Worm (Caenorhabditis elegans): ENCODE results near the gene tost-1.
"Not testable (repeated sequence)": the region's sequence is repeated elsewhere in the genome, so short reads cannot be mapped to it uniquely, and the experiment has no call there.

tost-1 gene

DNA sequence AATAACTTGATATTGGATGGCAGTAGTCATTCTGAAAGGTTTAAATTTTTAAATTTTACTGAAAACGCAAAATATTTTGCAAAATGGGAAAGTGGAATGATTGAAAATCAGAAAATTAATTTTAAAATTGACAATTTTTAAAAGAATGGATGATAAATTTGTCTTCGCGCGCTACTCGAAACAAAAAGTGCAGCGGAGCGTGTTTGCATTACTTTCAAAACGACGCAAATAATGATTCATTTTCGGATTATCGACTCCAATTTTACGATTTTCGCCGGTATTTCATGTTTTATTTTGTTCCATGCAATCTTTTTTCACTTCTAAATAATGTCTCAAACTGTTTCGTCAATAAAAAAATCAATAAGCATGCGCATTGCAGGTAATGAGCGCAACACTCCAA is at the start of gene tost-1, which contains the start of gene arx-6:
Gene tost-1 (minus strand): TSS at position 31 of the 400 bp plus-strand sequence.
Gene arx-6 (plus strand): TSS at position 378 of the 400 bp plus-strand sequence.
- TF ChIP-seq dao-5 (tag; optimal IDR thresholded peaks at IDR 0.05) (no peak), W03F9.2 (tag; optimal IDR thresholded peaks at IDR 0.05) (no peak), him-1 (tag; optimal IDR thresholded peaks at IDR 0.05) (no peak)

DNA sequence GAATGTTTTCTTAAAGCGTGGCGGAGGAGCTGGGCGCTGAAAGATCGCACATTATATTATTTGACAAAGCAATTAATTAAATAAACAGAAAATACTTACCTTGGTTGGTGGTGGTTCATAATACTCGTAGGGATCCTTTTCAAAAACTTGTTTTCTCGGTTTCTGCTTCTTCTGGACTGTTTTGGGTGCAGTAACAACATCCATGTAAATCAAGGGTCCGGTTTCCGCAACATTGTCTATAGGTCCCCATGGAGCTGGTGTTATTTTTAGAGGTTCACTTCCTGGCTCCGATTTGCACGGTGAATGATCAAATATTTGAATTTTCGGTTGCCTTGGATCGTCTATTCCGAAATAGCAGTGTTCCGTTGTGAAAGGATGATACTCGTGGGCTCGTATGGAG is 46.0 kb upstream of the tost-1 start:
- TF ChIP-seq W03F9.2 (tag; optimal IDR thresholded peaks at IDR 0.05) (no peak), him-1 (tag; optimal IDR thresholded peaks at IDR 0.05) (no peak), dao-5 (tag; optimal IDR thresholded peaks at IDR 0.05) (no peak)

DNA sequence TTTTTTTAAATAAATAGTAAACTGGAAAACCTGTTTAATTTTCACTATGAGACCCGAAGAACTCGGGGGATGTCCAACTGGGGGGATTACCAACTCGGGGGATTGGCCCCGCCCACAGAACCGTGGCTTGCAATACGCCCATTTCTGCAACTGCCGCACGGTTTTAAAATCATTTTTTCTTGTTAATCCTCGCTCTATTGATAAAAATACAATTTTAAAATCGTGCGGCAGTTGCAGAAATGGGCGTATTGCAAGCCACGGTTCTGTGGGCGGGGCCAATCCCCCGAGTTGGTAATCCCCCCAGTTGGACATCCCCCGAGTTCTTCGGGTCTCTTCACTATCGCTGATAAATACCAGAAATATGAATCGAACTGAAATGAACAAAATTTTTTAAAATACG is 43.9 kb upstream of the tost-1 start, which contains the start of gene mmab-1:
Gene mmab-1 (minus strand): TSS at position 95 of the 400 bp plus-strand sequence.
- not testable (repeated sequence) for TF ChIP-seq him-1, W03F9.2, dao-5 (tag; optimal IDR thresholded peaks at IDR 0.05)

DNA sequence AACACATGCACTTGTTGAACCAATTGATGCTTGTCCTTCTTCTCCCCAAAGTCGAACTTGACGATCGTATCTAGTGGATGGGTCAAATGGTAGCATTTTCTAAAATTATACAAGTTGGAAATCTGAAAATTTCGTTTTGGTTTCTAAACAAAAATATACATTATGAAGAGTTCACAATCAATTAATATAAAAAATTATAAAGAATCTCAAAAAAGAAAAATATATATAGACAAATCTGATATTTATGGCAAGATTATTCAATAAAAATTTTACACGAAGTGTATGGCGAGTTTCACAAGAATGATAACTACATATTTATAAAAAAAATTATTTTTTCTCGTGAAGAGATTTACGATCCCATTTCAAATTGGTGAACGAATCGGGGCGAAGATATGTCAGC is 42.1 kb upstream of the tost-1 start, which contains the start of gene ula-1:
Gene ula-1 (minus strand): TSS at position 101 of the 400 bp plus-strand sequence.
- no peak for TF ChIP-seq dao-5 (tag; optimal IDR thresholded peaks at IDR 0.05)
- no peak for TF ChIP-seq W03F9.2 (tag; optimal IDR thresholded peaks at IDR 0.05)
- TF ChIP-seq him-1 (tag; optimal IDR thresholded peaks at IDR 0.05): no peak

DNA sequence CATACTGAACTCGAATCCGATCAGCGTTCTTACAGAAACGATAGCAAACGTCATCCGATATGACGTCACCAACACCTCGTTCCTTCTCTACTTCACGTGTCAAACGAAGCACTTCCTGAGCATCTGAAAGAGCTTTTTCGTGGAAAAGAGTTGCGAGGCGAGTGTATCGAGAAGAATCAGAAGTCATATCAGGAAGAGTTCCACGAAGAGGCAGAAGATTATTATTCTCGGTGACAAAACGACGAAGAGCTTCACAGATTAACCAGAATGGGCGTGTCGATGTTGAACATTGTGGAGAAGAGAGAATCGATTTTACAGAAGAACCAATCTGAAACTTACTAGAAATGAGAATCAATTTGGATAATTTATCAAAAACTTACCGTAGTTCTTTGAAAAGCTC is 40.8 kb upstream of the tost-1 start:
- TF ChIP-seq him-1 (tag; optimal IDR thresholded peaks at IDR 0.05) (no peak), W03F9.2 (tag; optimal IDR thresholded peaks at IDR 0.05) (no peak), dao-5 (tag; optimal IDR thresholded peaks at IDR 0.05) (no peak)

DNA sequence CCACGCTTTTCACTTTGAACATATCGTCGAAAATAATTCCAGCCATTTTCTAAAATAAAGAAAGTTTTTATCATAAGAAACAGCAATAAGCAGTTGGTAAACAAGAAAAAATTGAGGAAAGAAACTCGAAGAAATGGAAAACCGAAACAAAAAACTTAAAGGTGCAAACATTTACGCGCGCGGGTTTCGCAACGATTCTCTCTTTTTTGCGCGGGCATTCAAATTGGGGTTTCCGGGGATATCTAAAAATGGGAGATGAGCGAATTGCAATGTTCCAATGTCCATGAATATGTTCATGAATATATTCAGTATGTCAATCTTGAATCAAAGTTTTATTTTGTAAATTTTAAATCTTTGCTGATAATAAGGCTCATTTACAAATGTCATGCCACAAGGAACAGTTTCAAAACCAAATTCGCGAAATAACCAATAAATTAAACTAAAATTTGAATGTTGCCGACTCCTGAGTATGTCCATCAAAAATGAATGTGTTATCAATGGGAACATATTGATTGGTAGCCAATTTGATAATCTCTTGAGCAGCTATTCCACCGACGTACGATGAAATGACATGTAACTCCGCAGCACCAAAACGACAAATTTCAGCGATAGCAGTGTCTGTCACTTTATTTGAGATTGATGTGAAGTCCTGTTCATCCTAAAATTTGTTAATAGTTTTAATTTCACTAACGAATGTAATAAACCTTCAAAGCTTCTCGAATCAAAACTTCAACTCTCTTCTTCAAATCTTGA is 40.0 kb upstream of the tost-1 start, which contains the start of gene rpb-8:
Gene rpb-8 (minus strand): TSS at position 49 of the 753 bp plus-strand sequence.
- TF ChIP-seq W03F9.2 (tag; optimal IDR thresholded peaks at IDR 0.05): peak; percentile 60
- no peak for TF ChIP-seq him-1 (tag; optimal IDR thresholded peaks at IDR 0.05)

DNA sequence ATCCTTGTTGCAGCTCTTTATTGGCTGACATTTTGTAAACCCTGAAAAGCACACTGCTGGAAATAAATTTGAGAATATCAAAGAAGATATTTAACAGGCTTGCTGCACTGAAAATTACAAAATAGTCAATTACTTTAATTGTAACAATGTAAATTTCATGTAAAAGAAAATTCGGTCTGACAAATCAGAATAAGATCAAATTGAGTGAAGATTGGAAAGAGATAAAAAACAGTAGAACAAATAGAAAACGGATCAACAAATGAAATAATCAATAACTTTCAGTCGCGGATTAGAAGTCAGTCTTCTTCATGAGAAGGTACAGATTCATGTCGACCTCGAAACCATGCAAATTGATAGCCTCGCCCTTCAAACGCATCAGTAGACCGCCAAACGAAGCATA is 39.0 kb upstream of the tost-1 start, which contains the start of gene rars-1:
Gene rars-1 (minus strand): TSS at position 101 of the 400 bp plus-strand sequence.
- no peak for TF ChIP-seq him-1 (tag; optimal IDR thresholded peaks at IDR 0.05)
- no peak for TF ChIP-seq W03F9.2 (tag; optimal IDR thresholded peaks at IDR 0.05)
- TF ChIP-seq dao-5 (tag; optimal IDR thresholded peaks at IDR 0.05): no peak

DNA sequence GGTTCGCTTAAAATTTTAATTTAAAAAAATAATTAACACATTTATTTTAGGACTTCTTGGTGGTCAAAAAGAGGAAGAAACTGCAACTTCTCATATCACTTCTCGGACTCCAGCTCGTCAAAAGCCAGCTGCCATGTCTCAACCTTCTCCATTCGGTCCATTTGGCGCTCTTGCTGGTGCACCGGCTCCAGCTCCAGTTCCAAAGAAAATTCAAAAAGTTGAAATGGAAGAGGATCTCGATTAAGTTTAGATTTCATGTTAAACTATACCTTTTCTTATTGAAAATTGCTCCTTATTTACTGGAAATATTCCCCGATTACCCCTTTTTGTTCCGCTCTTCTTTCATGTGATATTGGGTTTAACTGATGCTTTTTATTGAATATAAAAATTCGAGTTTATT is 35.6 kb upstream of the tost-1 start:
- TF ChIP-seq him-1 (tag; optimal IDR thresholded peaks at IDR 0.05) (no peak), dao-5 (tag; optimal IDR thresholded peaks at IDR 0.05) (no peak), W03F9.2 (tag; optimal IDR thresholded peaks at IDR 0.05) (no peak)

DNA sequence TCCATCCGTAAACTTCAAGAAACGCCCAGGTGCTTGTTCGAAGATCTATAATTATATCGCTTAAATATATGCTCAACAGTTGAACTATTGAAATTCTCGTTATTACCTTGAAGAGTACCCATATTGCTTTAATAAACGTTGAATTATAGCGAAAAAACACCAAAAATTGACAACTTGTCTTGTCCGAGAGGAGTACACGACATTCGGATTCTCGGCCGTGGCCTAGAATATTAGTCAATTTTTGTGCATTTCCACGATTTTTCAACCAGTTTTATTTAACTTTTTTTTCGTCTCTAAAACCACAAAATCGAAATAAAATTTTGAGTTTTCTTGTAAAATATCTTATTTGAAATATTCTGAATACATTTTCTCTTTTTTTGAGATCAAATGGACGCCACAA is 34.2 kb upstream of the tost-1 start, which contains the start of the genes F26F4.9 and cee-1:
Gene F26F4.9 (minus strand): TSS at position 205 of the 400 bp plus-strand sequence.
Gene cee-1 (plus strand): TSS at position 383 of the 400 bp plus-strand sequence.
- TF ChIP-seq him-1 (tag; optimal IDR thresholded peaks at IDR 0.05) (no peak), dao-5 (tag; optimal IDR thresholded peaks at IDR 0.05) (no peak), W03F9.2 (tag; optimal IDR thresholded peaks at IDR 0.05) (peak; percentile 52)

DNA sequence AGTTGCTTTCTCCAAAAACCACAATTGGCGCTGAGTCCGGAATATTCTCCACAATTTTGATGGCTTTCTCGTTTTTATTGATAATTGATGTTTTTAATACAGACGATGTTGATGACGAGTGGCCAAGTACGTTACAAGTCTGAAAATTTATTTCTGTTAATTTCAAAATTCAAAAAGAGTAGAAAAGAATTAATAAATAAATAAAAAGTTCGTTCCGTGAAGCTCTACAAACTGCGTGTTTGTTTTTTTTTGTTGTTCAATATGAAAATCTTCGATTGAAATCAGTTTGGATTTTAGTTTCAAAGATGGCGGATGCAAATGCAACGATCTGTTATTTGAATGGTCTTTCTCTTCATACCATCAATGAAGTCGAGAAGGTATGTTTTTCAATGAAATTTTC is 32.8 kb upstream of the tost-1 start, which contains the start of gene F26F4.2:
Gene F26F4.2 (plus strand): TSS at position 301 of the 400 bp plus-strand sequence.
- TF ChIP-seq dao-5 (tag; optimal IDR thresholded peaks at IDR 0.05): no peak
- TF ChIP-seq him-1 (tag; optimal IDR thresholded peaks at IDR 0.05): no peak
- no peak for TF ChIP-seq W03F9.2 (tag; optimal IDR thresholded peaks at IDR 0.05)

DNA sequence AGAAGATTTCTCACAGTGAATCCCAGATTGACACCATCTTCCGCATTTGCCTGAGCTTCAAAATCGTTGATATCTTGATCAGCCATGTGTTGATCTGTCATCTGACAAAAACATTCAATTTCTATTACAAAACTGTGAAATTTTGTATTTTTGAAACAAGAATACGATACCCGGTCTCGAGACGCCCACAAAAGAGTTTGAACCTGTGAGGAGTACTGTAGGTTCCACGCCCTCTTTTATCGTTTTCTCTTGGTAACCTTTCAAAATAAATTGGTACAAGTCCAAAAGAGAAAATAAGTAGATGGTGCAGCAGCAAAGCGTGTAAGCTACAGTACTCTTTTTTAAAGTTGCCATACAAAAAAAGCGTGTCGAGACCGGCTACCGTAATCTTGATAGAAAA is 31.8 kb upstream of the tost-1 start, which contains the start of gene F26F4.12:
Gene F26F4.12 (minus strand): TSS at position 101 of the 400 bp plus-strand sequence.
- no peak for TF ChIP-seq him-1 (tag; optimal IDR thresholded peaks at IDR 0.05)
- no peak for TF ChIP-seq W03F9.2 (tag; optimal IDR thresholded peaks at IDR 0.05)
- no peak for TF ChIP-seq dao-5 (tag; optimal IDR thresholded peaks at IDR 0.05)

DNA sequence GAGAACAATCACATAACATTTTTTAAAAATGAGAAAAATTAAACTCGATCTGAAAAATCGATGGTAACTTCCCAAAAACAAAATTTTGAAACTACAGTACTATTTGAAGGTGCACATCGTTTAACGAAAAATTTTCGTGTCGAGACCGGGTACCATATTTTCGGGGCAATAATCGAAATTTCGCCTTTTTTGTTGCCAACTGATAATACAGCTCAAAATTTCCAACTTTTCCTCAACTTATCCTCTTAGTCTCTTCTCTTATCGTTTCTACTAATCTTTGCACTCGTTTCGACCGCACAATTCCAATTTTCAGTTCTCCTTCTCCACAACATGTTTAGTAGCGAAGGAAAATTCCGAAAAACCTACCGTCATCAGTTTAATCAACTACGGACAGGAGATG is 28.8 kb upstream of the tost-1 start, which contains the start of gene rom-1:
Gene rom-1 (plus strand): TSS at position 301 of the 400 bp plus-strand sequence.
- TF ChIP-seq W03F9.2 (tag; optimal IDR thresholded peaks at IDR 0.05): no peak
- no peak for TF ChIP-seq dao-5 (tag; optimal IDR thresholded peaks at IDR 0.05)
- TF ChIP-seq him-1 (tag; optimal IDR thresholded peaks at IDR 0.05): no peak

DNA sequence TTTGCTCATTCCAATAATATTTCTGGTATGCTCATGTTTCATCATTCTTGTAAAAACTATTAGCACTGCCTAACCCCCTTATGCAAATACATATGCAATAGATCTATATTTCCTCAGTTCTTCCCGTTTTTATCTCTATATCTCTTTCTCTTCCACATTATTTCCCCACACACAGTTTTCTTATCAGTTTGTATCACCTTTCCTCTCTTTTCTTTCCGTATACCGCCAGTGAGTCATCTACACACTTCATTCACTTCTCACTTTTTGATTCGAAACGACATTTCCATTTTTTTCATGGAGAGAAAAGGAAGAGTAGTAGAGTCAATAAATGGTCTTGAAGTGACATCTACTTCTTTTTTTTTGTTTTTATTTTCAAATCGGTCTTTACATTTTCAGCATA is 28.3 kb upstream of the tost-1 start:
- no peak for TF ChIP-seq him-1 (tag; optimal IDR thresholded peaks at IDR 0.05)
- no peak for TF ChIP-seq dao-5 (tag; optimal IDR thresholded peaks at IDR 0.05)
- TF ChIP-seq W03F9.2 (tag; optimal IDR thresholded peaks at IDR 0.05): no peak

DNA sequence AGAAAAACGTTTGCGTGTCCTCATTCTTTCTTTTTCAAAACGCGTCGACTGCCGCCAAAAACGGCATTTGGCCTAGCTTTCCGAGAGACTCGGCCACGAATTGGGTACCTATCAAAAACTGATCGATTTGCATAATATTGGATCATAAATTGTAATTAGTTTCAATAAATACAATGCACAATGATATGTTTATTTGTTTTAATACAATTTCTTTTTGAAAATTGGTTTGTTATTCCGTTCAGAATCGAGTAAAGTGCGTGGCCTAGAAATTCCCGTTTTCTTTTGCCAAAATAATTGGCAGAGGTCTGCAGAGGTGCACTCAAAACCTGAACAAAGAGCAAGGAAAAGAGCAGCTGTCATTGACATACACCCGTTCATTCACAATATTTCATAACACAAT is 27.3 kb upstream of the tost-1 start, which contains the start of gene F26F4.8:
Gene F26F4.8 (minus strand): TSS at position 69 of the 400 bp plus-strand sequence.
- TF ChIP-seq him-1 (tag; optimal IDR thresholded peaks at IDR 0.05): no peak
- no peak for TF ChIP-seq W03F9.2 (tag; optimal IDR thresholded peaks at IDR 0.05)
- no peak for TF ChIP-seq dao-5 (tag; optimal IDR thresholded peaks at IDR 0.05)

Data from whole organism, L4/young adult.